Worm (Caenorhabditis elegans) whole organism, L1 larva: ENCODE data around the gene chil-23.

Source experiments
- blmp-1 ChIP-seq: fragments of 150-350 bp; optimal IDR thresholded peaks from 2 replicates; lab custom pipeline; 2014; ENCODE audit warnings: missing biosample characterization, missing genetic modification characterization
- egl-27 ChIP-seq, 2 experiments: fragments of 150-350 bp in 1 of 2; sonication (generic microtip); optimal IDR thresholded peaks; 3 replicates each; lab custom pipeline; 2017 to 2018; ENCODE audit warnings: missing biosample characterization in 2 of 2, missing genetic modification characterization in 2 of 2, missing genetic modification reagents in 2 of 2
- fkh-10 ChIP-seq: sonication (generic microtip); optimal IDR thresholded peaks from 2 replicates; lab custom pipeline; 2017; ENCODE audit warnings: missing biosample characterization, missing genetic modification reagents, missing genetic modification characterization
- fkh-8 ChIP-seq: sonication (generic microtip); optimal IDR thresholded peaks from 2 replicates; lab custom pipeline; 2016; ENCODE audit warnings: mild to moderate bottlenecking, missing genetic modification characterization, missing compliant biosample characterization
- isw-1 ChIP-seq: fragments of 200-800 bp; sonication (Bioruptor generic); IDR thresholded peaks from 2 replicates; pipeline ENCODE4 v1.3.6; 2022; ENCODE audit warnings: missing genetic modification characterization, missing compliant biosample characterization
- nhr-28 ChIP-seq: fragments of 150-350 bp; optimal IDR thresholded peaks from 2 replicates; lab custom pipeline; 2014; ENCODE audit warnings: missing biosample characterization, missing genetic modification characterization
- pag-3 ChIP-seq: sonication (generic microtip); optimal IDR thresholded peaks from 2 replicates; lab custom pipeline; 2017; ENCODE audit warnings: missing genetic modification characterization, mild to moderate bottlenecking, missing compliant biosample characterization, antibody characterized with exemption, borderline replicate concordance; ENCODE audit not compliant: insufficient read depth

ce11 chrII:9433609-9434008 is 34.8 kb downstream of the chil-23 start, which contains the start of gene kin-15:
- no peak for TF ChIP-seq fkh-8 (tag; lab: Kevin White, UChicago)
- no peak for TF ChIP-seq blmp-1
- TF ChIP-seq nhr-28 (tag; lab: Kevin White, UChicago), result no peak
- TF ChIP-seq isw-1 (GFP tag; lab: Robert Waterston, UW), result no peak
- TF ChIP-seq egl-27 (tag; optimal IDR thresholded peaks at IDR 0.05; lab: Kevin White, UChicago), result no peak
- no peak for TF ChIP-seq pag-3 (tag; lab: Kevin White, UChicago)
- no peak for TF ChIP-seq fkh-10 (GFP tag; lab: Kevin White, UChicago)
